Fruit fly (Drosophila melanogaster) whole organism, embryonic: ENCODE measurements around the gene Ilp5.

Source experiments
- Ada2b ChIP-seq: fragments of 200-800 bp; sonication (Bioruptor generic); IDR thresholded peaks from 2 replicates; pipeline ENCODE4 v1.3.6; 2022; ENCODE audit warnings: missing biosample characterization, missing genetic modification characterization
- CG15073 ChIP-seq: fragments of 200-800 bp; sonication (Bioruptor generic); optimal IDR thresholded peaks from 2 replicates; lab custom pipeline; 2016; ENCODE audit warnings: missing biosample characterization, missing genetic modification characterization
- ERR ChIP-seq: fragments of 200-800 bp; sonication (Bioruptor generic); optimal IDR thresholded peaks from 2 replicates; lab custom pipeline; 2016; ENCODE audit warnings: missing biosample characterization, missing genetic modification characterization
- grau ChIP-seq: fragments of 200-800 bp; optimal IDR thresholded peaks from 3 replicates; lab custom pipeline; 2019; ENCODE audit warnings: missing biosample characterization, mild to moderate bottlenecking, missing genetic modification characterization, moderate library complexity
- h ChIP-seq: fragments of >200 bp; optimal IDR thresholded peaks from 2 replicates; lab custom pipeline; 2017
- pnt ChIP-seq: fragments of 200-800 bp; sonication (Bioruptor generic); optimal IDR thresholded peaks from 3 replicates; lab custom pipeline; 2016; ENCODE audit warnings: missing biosample characterization, missing genetic modification characterization
- toy ChIP-seq: fragments of 200-800 bp; sonication (Bioruptor generic); IDR thresholded peaks from 2 replicates; pipeline ENCODE4 v1.3.6; 2022; ENCODE audit warnings: missing biosample characterization, missing genetic modification characterization

dm6 chr3L:9820248-9820647 lies 3.4 kb downstream of the Ilp5 start:
- TF ChIP-seq grau (tag; lab: Kevin White, UChicago) (no peak), Ada2b (no peak), h (lab: Kevin White, UChicago) (no peak), pnt (GFP tag; lab: Kevin White, UChicago) (no peak), CG15073 (no peak), toy (GFP tag; lab: Robert Waterston, UW) (no peak), ERR (no peak)
